Worm (Caenorhabditis elegans) whole organism, L2 larva: ENCODE results near the gene M04B2.2.

Experiments
- C34F6.9 ChIP-seq: fragments of 150-350 bp; optimal IDR thresholded peaks from 2 replicates; lab custom pipeline; 2014; ENCODE audit warnings: missing biosample characterization, missing genetic modification characterization
- F13H6.1 ChIP-seq: sonication (generic microtip); optimal IDR thresholded peaks from 2 replicates; lab custom pipeline; 2016; ENCODE audit warnings: missing genetic modification characterization, missing compliant biosample characterization
- R02D3.7 ChIP-seq: fragments of 150-350 bp; optimal IDR thresholded peaks from 2 replicates; lab custom pipeline; 2014; ENCODE audit warnings: missing biosample characterization, missing genetic modification characterization
- Y55F3AM.14 ChIP-seq: fragments of 200-800 bp; sonication (Bioruptor generic); optimal IDR thresholded peaks from 2 replicates; lab custom pipeline; 2018; ENCODE audit warnings: mild to moderate bottlenecking, missing genetic modification characterization, missing compliant biosample characterization
- ZK546.5 ChIP-seq: sonication (generic microtip); optimal IDR thresholded peaks from 2 replicates; lab custom pipeline; 2017; ENCODE audit warnings: missing biosample characterization, missing genetic modification characterization
- aly-2 ChIP-seq: fragments of 150-350 bp; optimal IDR thresholded peaks from 2 replicates; lab custom pipeline; 2014; ENCODE audit warnings: missing biosample characterization, missing genetic modification characterization
- ama-1 ChIP-seq: fragments of 150-350 bp; optimal IDR thresholded peaks from 2 replicates; lab custom pipeline; 2018; ENCODE audit warnings: inconsistent platforms
- blmp-1 ChIP-seq: sonication (generic microtip); optimal IDR thresholded peaks from 2 replicates; lab custom pipeline; 2017; ENCODE audit warnings: missing genetic modification characterization, mild to moderate bottlenecking, missing compliant biosample characterization, antibody characterized with exemption, moderate library complexity; ENCODE audit not compliant: insufficient read depth
- ceh-16 ChIP-seq: fragments of 150-350 bp; optimal IDR thresholded peaks from 2 replicates; lab custom pipeline; 2014; ENCODE audit warnings: missing biosample characterization, missing genetic modification characterization
- ceh-82 ChIP-seq: fragments of 150-350 bp; optimal IDR thresholded peaks from 2 replicates; lab custom pipeline; 2014; ENCODE audit warnings: missing biosample characterization, missing genetic modification characterization
- crh-2 ChIP-seq: sonication (generic microtip); optimal IDR thresholded peaks from 2 replicates; lab custom pipeline; 2017; ENCODE audit warnings: missing biosample characterization, missing genetic modification characterization
- dmd-4 ChIP-seq: sonication (generic microtip); optimal IDR thresholded peaks from 2 replicates; lab custom pipeline; 2017; ENCODE audit warnings: missing biosample characterization, missing genetic modification characterization
- egl-27 ChIP-seq: sonication (generic microtip); optimal IDR thresholded peaks from 3 replicates; lab custom pipeline; 2017; ENCODE audit warnings: missing biosample characterization, missing genetic modification reagents, missing genetic modification characterization
- elt-1 ChIP-seq: fragments of 150-350 bp; optimal IDR thresholded peaks from 2 replicates; lab custom pipeline; 2014; ENCODE audit warnings: missing biosample characterization, missing genetic modification characterization
- fos-1 ChIP-seq: fragments of 150-350 bp; optimal IDR thresholded peaks from 2 replicates; lab custom pipeline; 2014; ENCODE audit warnings: missing biosample characterization, missing genetic modification characterization
- gmeb-1 ChIP-seq: fragments of 150-350 bp; optimal IDR thresholded peaks from 2 replicates; lab custom pipeline; 2014; ENCODE audit warnings: missing biosample characterization, missing genetic modification characterization
- lin-11 ChIP-seq: fragments of 150-350 bp; sonication (generic microtip); optimal IDR thresholded peaks from 2 replicates; lab custom pipeline; 2014; ENCODE audit warnings: missing biosample characterization, missing genetic modification characterization, inconsistent platforms, mixed read lengths
- lin-13 ChIP-seq: fragments of 150-350 bp; optimal IDR thresholded peaks from 2 replicates; lab custom pipeline; 2014; ENCODE audit warnings: missing biosample characterization, missing genetic modification reagents, missing genetic modification characterization
- lsy-2 ChIP-seq, 2 experiments: fragments of 150-350 bp in 1 of 2; sonication (generic microtip) in 1 of 2; optimal IDR thresholded peaks; 2 replicates each; lab custom pipeline; 2014 to 2017; ENCODE audit warnings: missing biosample characterization in 2 of 2, missing genetic modification characterization in 2 of 2
- mab-5 ChIP-seq: fragments of 150-350 bp; optimal IDR thresholded peaks from 2 replicates; lab custom pipeline; 2014; ENCODE audit warnings: missing biosample characterization, missing genetic modification characterization
- mbf-1 ChIP-seq: sonication (generic microtip); optimal IDR thresholded peaks from 2 replicates; lab custom pipeline; 2017; ENCODE audit warnings: missing biosample characterization, missing genetic modification characterization
- mdl-1 ChIP-seq, 2 experiments: fragments of 150-350 bp in 1 of 2; sonication (generic microtip) in 1 of 2; optimal IDR thresholded peaks; 2 replicates each; lab custom pipeline; 2017; ENCODE audit warnings: missing biosample characterization in 2 of 2, missing genetic modification characterization in 2 of 2
- nhr-10 ChIP-seq: sonication (generic microtip); optimal IDR thresholded peaks from 2 replicates; lab custom pipeline; 2017; ENCODE audit warnings: missing biosample characterization, missing genetic modification characterization
- nhr-11 ChIP-seq: fragments of 150-350 bp; optimal IDR thresholded peaks from 2 replicates; lab custom pipeline; 2014; ENCODE audit warnings: missing biosample characterization, missing genetic modification characterization
- nhr-129 ChIP-seq: fragments of 150-350 bp; optimal IDR thresholded peaks from 2 replicates; lab custom pipeline; 2014; ENCODE audit warnings: missing biosample characterization, missing genetic modification characterization
- nhr-21 ChIP-seq: fragments of 150-350 bp; optimal IDR thresholded peaks from 2 replicates; lab custom pipeline; 2014; ENCODE audit warnings: missing biosample characterization, missing genetic modification characterization
- nhr-23 ChIP-seq: fragments of 150-350 bp; optimal IDR thresholded peaks from 2 replicates; lab custom pipeline; 2014; ENCODE audit warnings: missing biosample characterization, missing genetic modification reagents, missing genetic modification characterization
- nhr-237 ChIP-seq: fragments of 150-350 bp; optimal IDR thresholded peaks from 2 replicates; lab custom pipeline; 2014; ENCODE audit warnings: missing biosample characterization, missing genetic modification characterization
- nhr-25 ChIP-seq: fragments of 150-350 bp; sonication (generic microtip); optimal IDR thresholded peaks from 3 replicates; lab custom pipeline; 2014; ENCODE audit warnings: missing biosample characterization, missing genetic modification characterization
- nhr-6 ChIP-seq: fragments of 150-350 bp; optimal IDR thresholded peaks from 2 replicates; lab custom pipeline; 2014; ENCODE audit warnings: missing biosample characterization, missing genetic modification characterization
- nhr-77 ChIP-seq: fragments of 150-350 bp; optimal IDR thresholded peaks from 2 replicates; lab custom pipeline; 2014; ENCODE audit warnings: missing biosample characterization, missing genetic modification characterization
- peb-1 ChIP-seq: fragments of 150-350 bp; optimal IDR thresholded peaks from 2 replicates; lab custom pipeline; 2014; ENCODE audit warnings: missing biosample characterization, missing genetic modification characterization
- sem-4 ChIP-seq: fragments of 150-350 bp; optimal IDR thresholded peaks from 2 replicates; lab custom pipeline; 2014; ENCODE audit warnings: missing biosample characterization, missing genetic modification reagents, missing genetic modification characterization
- skn-1 ChIP-seq: sonication (generic microtip); optimal IDR thresholded peaks from 2 replicates; lab custom pipeline; 2017; ENCODE audit warnings: missing biosample characterization, missing genetic modification characterization
- sma-3 ChIP-seq: sonication (generic microtip); optimal IDR thresholded peaks from 2 replicates; lab custom pipeline; 2016; ENCODE audit warnings: missing genetic modification reagents, missing genetic modification characterization, missing compliant biosample characterization
- sma-9 ChIP-seq, 2 experiments: fragments of 150-350 bp in 1 of 2; sonication (generic microtip) in 1 of 2; optimal IDR thresholded peaks; 2 replicates each; lab custom pipeline; 2014 to 2016; ENCODE audit warnings: missing genetic modification characterization in 2 of 2, mild to moderate bottlenecking in 1 of 2, missing biosample characterization in 1 of 2, missing compliant biosample characterization in 1 of 2, missing genetic modification reagents in 1 of 2, moderate library complexity in 1 of 2
- snpc-4 ChIP-seq: fragments of 150-350 bp; optimal IDR thresholded peaks from 2 replicates; lab custom pipeline; 2014; ENCODE audit warnings: missing biosample characterization, missing genetic modification characterization
- unc-39 ChIP-seq: fragments of 150-350 bp; optimal IDR thresholded peaks from 2 replicates; lab custom pipeline; 2014; ENCODE audit warnings: missing biosample characterization, missing genetic modification characterization
- unc-55 ChIP-seq: fragments of 150-350 bp; sonication (generic microtip); optimal IDR thresholded peaks from 3 replicates; lab custom pipeline; 2014; ENCODE audit warnings: missing biosample characterization, missing genetic modification reagents, missing genetic modification characterization
- unc-62 ChIP-seq: fragments of 150-350 bp; optimal IDR thresholded peaks from 2 replicates; lab custom pipeline; 2014; ENCODE audit warnings: missing biosample characterization, missing genetic modification reagents, missing genetic modification characterization
- zag-1 ChIP-seq: fragments of 150-350 bp; optimal IDR thresholded peaks from 2 replicates; lab custom pipeline; 2014; ENCODE audit warnings: missing biosample characterization, missing genetic modification characterization
- ztf-1 ChIP-seq: fragments of 200-800 bp; sonication (Bioruptor generic); conservative IDR thresholded peaks from 2 replicates; pipeline ENCODE4 v1.3.6; 2022; ENCODE audit warnings: missing genetic modification characterization, missing compliant biosample characterization
- ztf-11 ChIP-seq: sonication (generic microtip); optimal IDR thresholded peaks from 2 replicates; lab custom pipeline; 2017; ENCODE audit warnings: missing biosample characterization, missing genetic modification characterization
- ztf-4 ChIP-seq: fragments of 150-350 bp; optimal IDR thresholded peaks from 2 replicates; lab custom pipeline; 2014; ENCODE audit warnings: missing biosample characterization, missing genetic modification characterization

Gene M04B2.2

DNA sequence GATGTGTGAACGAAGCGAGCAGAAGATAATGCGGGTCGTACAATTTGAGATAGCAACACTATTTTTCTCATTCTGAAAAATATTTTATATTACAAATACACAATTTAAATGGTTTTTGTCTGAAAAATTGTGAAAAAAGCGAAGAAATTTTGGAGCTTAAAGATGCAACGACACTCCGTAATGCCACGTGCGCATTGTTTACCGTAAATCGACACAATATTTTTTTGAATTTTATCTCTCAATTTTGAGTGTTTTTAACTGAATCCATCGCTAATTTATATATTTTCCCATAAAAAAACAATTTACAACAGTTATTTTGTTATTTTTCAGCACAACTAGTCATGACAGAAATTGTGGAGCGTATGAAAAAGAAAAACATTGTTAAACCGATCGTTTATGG is 6.9 kb upstream of the M04B2.2 start, which contains the start of the genes M04B2.4 and gfl-1:
Gene M04B2.4, minus strand, starts transcription at position 72 of the 400 bp plus-strand sequence.
Gene gfl-1, plus strand, starts transcription at position 331 of the 400 bp plus-strand sequence.
- TF ChIP-seq R02D3.7 (tag; lab: Kevin White, UChicago): peak; percentile 91
- peak; percentile 61 for TF ChIP-seq unc-55
- peak; percentile 26 for TF ChIP-seq lin-13
- peak; percentile 0 for TF ChIP-seq sma-9 (GFP tag; optimal IDR thresholded peaks at IDR 0.05; lab: Kevin White, UChicago)
- TF ChIP-seq sma-9 (tag; optimal IDR thresholded peaks at IDR 0.05; lab: Kevin White, UChicago): no peak
- TF ChIP-seq lsy-2 (tag; optimal IDR thresholded peaks at IDR 0.05; lab: Kevin White, UChicago): peak in 1 of 2 experiments; percentile 67
- TF ChIP-seq crh-2 (tag; lab: Kevin White, UChicago): peak; percentile 50
- TF ChIP-seq mbf-1 (tag; lab: Kevin White, UChicago): no peak
- TF ChIP-seq nhr-129: peak; percentile 6
- peak; percentile 59 for TF ChIP-seq gmeb-1
- no peak for TF ChIP-seq ama-1 (lab: Kevin White, UChicago)
- TF ChIP-seq C34F6.9: peak; percentile 74
- no peak for TF ChIP-seq elt-1 (tag; lab: Kevin White, UChicago)
- peak; percentile 3 for TF ChIP-seq sma-3 (GFP tag; lab: Kevin White, UChicago)
- TF ChIP-seq, all 48 proteins: peak for 10

DNA sequence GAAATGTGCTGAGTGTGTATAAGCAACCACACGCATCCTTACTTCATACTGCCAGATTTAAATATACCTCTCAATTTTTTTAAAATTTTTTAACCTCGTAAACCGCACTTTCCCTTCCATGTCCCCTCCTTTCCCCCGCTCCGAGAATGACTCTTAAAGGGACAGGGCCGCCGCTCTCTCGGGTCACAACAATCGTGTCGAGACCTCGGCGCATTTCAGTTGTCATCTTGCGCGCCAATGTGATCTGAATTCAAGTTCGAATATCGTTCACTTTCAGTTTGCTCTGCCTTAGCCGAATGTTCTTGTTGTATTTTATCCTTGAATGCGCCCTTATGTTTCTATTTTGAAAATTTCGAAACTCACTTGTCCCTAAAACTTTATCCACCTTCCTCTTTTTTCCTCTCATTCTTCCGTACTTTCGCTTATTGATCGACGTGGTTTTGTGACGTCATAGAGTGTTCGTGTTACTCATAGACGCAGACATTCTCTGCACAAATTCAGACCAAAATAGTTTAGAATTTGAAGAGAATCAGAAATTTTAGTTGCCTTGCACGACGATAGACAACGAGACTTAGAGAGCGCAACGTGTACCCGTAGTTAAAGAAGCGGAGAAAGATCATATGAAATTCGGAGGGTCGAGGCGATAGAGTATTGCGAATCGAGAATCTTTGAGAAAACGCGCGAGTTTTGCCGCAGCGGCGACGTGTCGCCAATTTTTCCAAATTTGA is 5.5 kb upstream of the M04B2.2 start:
- TF ChIP-seq snpc-4 (tag; lab: Kevin White, UChicago) (no peak), aly-2 (no peak), nhr-10 (tag; lab: Kevin White, UChicago) (no peak), ztf-4 (tag; lab: Kevin White, UChicago) (peak; percentile 78), unc-55 (peak; percentile 82), mdl-1 (tag; optimal IDR thresholded peaks at IDR 0.05; lab: Kevin White, UChicago) (peak in 1 of 2 experiments; percentile 10), gmeb-1 (peak; percentile 65), mab-5 (tag; lab: Kevin White, UChicago) (peak; percentile 2), unc-62 (GFP tag; lab: Kevin White, UChicago) (no peak), blmp-1 (tag; lab: Kevin White, UChicago) (peak; percentile 81), nhr-237 (tag; lab: Kevin White, UChicago) (no peak), fos-1 (tag; lab: Kevin White, UChicago) (peak; percentile 63), unc-39 (tag; lab: Kevin White, UChicago) (no peak), peb-1 (tag; lab: Kevin White, UChicago) (no peak), sem-4 (peak; percentile 78), lin-11 (tag; lab: Kevin White, UChicago) (no peak), skn-1 (tag; lab: Kevin White, UChicago) (no peak), nhr-11 (tag; lab: Kevin White, UChicago) (no peak), ama-1 (lab: Kevin White, UChicago) (peak; percentile 83), F13H6.1 (tag; lab: Kevin White, UChicago) (peak; percentile 81), lsy-2 (tag; optimal IDR thresholded peaks at IDR 0.05; lab: Kevin White, UChicago) (peak; percentile 47 to 84), nhr-77 (peak; percentile 41), ceh-82 (tag; lab: Kevin White, UChicago) (peak; percentile 21), nhr-25 (tag; lab: Kevin White, UChicago) (peak; percentile 68), sma-3 (GFP tag; lab: Kevin White, UChicago) (peak; percentile 56), egl-27 (tag; lab: Kevin White, UChicago) (peak; percentile 65), R02D3.7 (tag; lab: Kevin White, UChicago) (no peak), lin-13 (peak; percentile 46), nhr-23 (no peak), C34F6.9 (peak; percentile 88), ztf-1 (GFP tag; lab: Robert Waterston, UW) (no peak), nhr-21 (peak; percentile 65), sma-9 (GFP tag; optimal IDR thresholded peaks at IDR 0.05; lab: Kevin White, UChicago) (peak; percentile 83), sma-9 (tag; optimal IDR thresholded peaks at IDR 0.05; lab: Kevin White, UChicago) (no peak), nhr-129 (peak; percentile 76), ceh-16 (no peak), Y55F3AM.14 (GFP tag; lab: Kevin White, UChicago) (no peak), dmd-4 (tag; lab: Kevin White, UChicago) (no peak), nhr-6 (peak; percentile 60), crh-2 (tag; lab: Kevin White, UChicago) (peak; percentile 97), mbf-1 (tag; lab: Kevin White, UChicago) (no peak), ztf-11 (tag; lab: Kevin White, UChicago) (no peak), elt-1 (tag; lab: Kevin White, UChicago) (no peak), ZK546.5 (tag; lab: Kevin White, UChicago) (no peak), zag-1 (tag; lab: Kevin White, UChicago) (peak; percentile 21)
